Worm (Caenorhabditis elegans) whole organism, L1 larva: ENCODE data around the gene clec-146.

Experiments used
- C16A3.4 ChIP-seq: fragments of 150-350 bp; optimal IDR thresholded peaks from 2 replicates; lab custom pipeline; 2014; ENCODE audit warnings: missing biosample characterization, missing genetic modification characterization
- F16B12.6 ChIP-seq: fragments of 150-350 bp; optimal IDR thresholded peaks from 2 replicates; lab custom pipeline; 2014; ENCODE audit warnings: missing biosample characterization, missing genetic modification characterization
- aly-2 ChIP-seq: fragments of 150-350 bp; optimal IDR thresholded peaks from 2 replicates; lab custom pipeline; 2014; ENCODE audit warnings: missing biosample characterization, missing genetic modification characterization
- ama-1 ChIP-seq: fragments of 150-350 bp; optimal IDR thresholded peaks from 2 replicates; lab custom pipeline; 2014
- blmp-1 ChIP-seq: fragments of 150-350 bp; optimal IDR thresholded peaks from 2 replicates; lab custom pipeline; 2014; ENCODE audit warnings: missing biosample characterization, missing genetic modification characterization
- ceh-8 ChIP-seq: fragments of 200-800 bp; sonication (Bioruptor generic); optimal IDR thresholded peaks from 2 replicates; lab custom pipeline; 2018; ENCODE audit warnings: mild to moderate bottlenecking, missing genetic modification characterization, moderate library complexity, missing compliant biosample characterization
- ceh-82 ChIP-seq, 3 experiments: fragments of 150-350 bp in 1 of 3; sonication (generic microtip) in 2 of 3; optimal IDR thresholded peaks; 2 replicates each; lab custom pipeline; 2014 to 2017; ENCODE audit warnings: missing biosample characterization in 3 of 3, missing genetic modification characterization in 3 of 3
- ceh-88 ChIP-seq: fragments of 200-800 bp; sonication (Bioruptor generic); IDR thresholded peaks from 2 replicates; pipeline ENCODE4 v1.3.6; 2022; ENCODE audit warnings: missing genetic modification characterization, missing compliant biosample characterization
- ceh-90 ChIP-seq: sonication (generic microtip); optimal IDR thresholded peaks from 2 replicates; lab custom pipeline; 2016; ENCODE audit warnings: missing genetic modification characterization, missing compliant biosample characterization
- dsc-1 ChIP-seq: sonication (generic microtip); optimal IDR thresholded peaks from 2 replicates; lab custom pipeline; 2016; ENCODE audit warnings: mild to moderate bottlenecking, missing genetic modification characterization, missing compliant biosample characterization
- efl-1 ChIP-seq, 4 experiments: fragments of 150-350 bp; optimal IDR thresholded peaks in 3 of 4; peaks in 1 of 4; 1 replicate in 1 of 4; 2 replicates in 3 of 4; lab custom pipeline; 2014; ENCODE audit warnings: missing biosample characterization in 2 of 4, missing genetic modification characterization in 2 of 4, missing genetic modification reagents in 2 of 4
- efl-3 ChIP-seq: fragments of 200-800 bp; sonication (Bioruptor generic); optimal IDR thresholded peaks from 2 replicates; lab custom pipeline; 2018; ENCODE audit warnings: mild to moderate bottlenecking, missing genetic modification characterization, missing compliant biosample characterization
- egl-13 ChIP-seq: sonication (generic microtip); optimal IDR thresholded peaks from 2 replicates; lab custom pipeline; 2016; ENCODE audit warnings: missing genotype, missing genetic modification reagents, missing genetic modification characterization, missing compliant biosample characterization
- elt-3 ChIP-seq, 6 experiments: fragments of 150-350 bp in 1 of 6; sonication (generic microtip); optimal IDR thresholded peaks; 2 replicates each; lab custom pipeline; 2017 to 2018; ENCODE audit warnings: missing biosample characterization in 6 of 6, missing genetic modification characterization in 6 of 6, inconsistent platforms in 1 of 6
- fkh-10 ChIP-seq: sonication (generic microtip); optimal IDR thresholded peaks from 2 replicates; lab custom pipeline; 2017; ENCODE audit warnings: missing biosample characterization, missing genetic modification reagents, missing genetic modification characterization
- fkh-8 ChIP-seq: sonication (generic microtip); optimal IDR thresholded peaks from 2 replicates; lab custom pipeline; 2016; ENCODE audit warnings: mild to moderate bottlenecking, missing genetic modification characterization, missing compliant biosample characterization
- grh-1 ChIP-seq: fragments of 200-800 bp; sonication (Bioruptor generic); IDR thresholded peaks from 2 replicates; pipeline ENCODE4 v1.3.6; 2022; ENCODE audit warnings: missing genetic modification reagents, missing genetic modification characterization, missing compliant biosample characterization
- hlh-17 ChIP-seq: fragments of 200-800 bp; sonication (Bioruptor generic); optimal IDR thresholded peaks from 2 replicates; lab custom pipeline; 2018; ENCODE audit warnings: missing genetic modification characterization, mild to moderate bottlenecking, missing compliant biosample characterization, moderate library complexity, borderline replicate concordance
- irx-1 ChIP-seq: sonication (generic microtip); optimal IDR thresholded peaks from 2 replicates; lab custom pipeline; 2016; ENCODE audit warnings: missing genetic modification characterization, missing compliant biosample characterization
- isw-1 ChIP-seq: fragments of 200-800 bp; sonication (Bioruptor generic); IDR thresholded peaks from 2 replicates; pipeline ENCODE4 v1.3.6; 2022; ENCODE audit warnings: missing genetic modification characterization, missing compliant biosample characterization
- jun-1 ChIP-seq: fragments of 150-350 bp; optimal IDR thresholded peaks from 2 replicates; lab custom pipeline; 2014; ENCODE audit warnings: missing biosample characterization, missing genetic modification reagents, missing genetic modification characterization
- lin-13 ChIP-seq: fragments of 150-350 bp; optimal IDR thresholded peaks from 2 replicates; lab custom pipeline; 2014; ENCODE audit warnings: missing biosample characterization, missing genetic modification reagents, missing genetic modification characterization
- lin-14 ChIP-seq: fragments of 200-800 bp; sonication (Bioruptor generic); optimal IDR thresholded peaks from 2 replicates; lab custom pipeline; 2018; ENCODE audit warnings: mild to moderate bottlenecking, missing genetic modification characterization, moderate library complexity, missing compliant biosample characterization
- lin-15B ChIP-seq: fragments of 150-350 bp; sonication (generic microtip); optimal IDR thresholded peaks from 3 replicates; lab custom pipeline; 2014; ENCODE audit warnings: missing biosample characterization, missing genetic modification characterization
- mab-9 ChIP-seq: fragments of 200-800 bp; sonication (Bioruptor generic); IDR thresholded peaks from 2 replicates; pipeline ENCODE4 v1.3.6; 2022; ENCODE audit warnings: missing genetic modification reagents, missing genetic modification characterization, missing compliant biosample characterization
- mdl-1 ChIP-seq, 2 experiments: fragments of 150-350 bp; optimal IDR thresholded peaks; 2 replicates each; lab custom pipeline; 2014 to 2017; ENCODE audit warnings: missing biosample characterization in 2 of 2, missing genetic modification characterization in 2 of 2, inconsistent platforms in 1 of 2
- mep-1 ChIP-seq: fragments of 150-350 bp; optimal IDR thresholded peaks from 2 replicates; lab custom pipeline; 2014; ENCODE audit warnings: missing biosample characterization, missing genetic modification characterization
- nhr-12 ChIP-seq: sonication (generic microtip); optimal IDR thresholded peaks from 2 replicates; lab custom pipeline; 2017; ENCODE audit warnings: missing biosample characterization, missing genetic modification characterization
- nhr-19 ChIP-seq: fragments of 200-800 bp; sonication (Bioruptor generic); conservative IDR thresholded peaks from 2 replicates; pipeline ENCODE4 v1.3.6; 2022; ENCODE audit warnings: missing genetic modification characterization, missing compliant biosample characterization
- nhr-47 ChIP-seq: sonication (generic microtip); optimal IDR thresholded peaks from 2 replicates; lab custom pipeline; 2016; ENCODE audit warnings: mild to moderate bottlenecking, missing genetic modification characterization, moderate library complexity, missing compliant biosample characterization
- nhr-71 ChIP-seq: sonication (generic microtip); optimal IDR thresholded peaks from 2 replicates; lab custom pipeline; 2016; ENCODE audit warnings: mild to moderate bottlenecking, missing genetic modification characterization, moderate library complexity, missing compliant biosample characterization
- nhr-76 ChIP-seq: sonication (generic microtip); optimal IDR thresholded peaks from 2 replicates; lab custom pipeline; 2017; ENCODE audit warnings: missing biosample characterization, missing genetic modification characterization
- nhr-77 ChIP-seq: fragments of 150-350 bp; optimal IDR thresholded peaks from 2 replicates; lab custom pipeline; 2014; ENCODE audit warnings: missing biosample characterization, missing genetic modification characterization
- nhr-84 ChIP-seq: sonication (generic microtip); optimal IDR thresholded peaks from 2 replicates; lab custom pipeline; 2017; ENCODE audit warnings: missing biosample characterization, missing genetic modification characterization
- nhr-85 ChIP-seq: sonication (generic microtip); peaks from one replicate; lab custom pipeline; 2016; ENCODE audit warnings: missing genetic modification characterization, inconsistent platforms, missing compliant biosample characterization
- nhr-90 ChIP-seq: sonication (generic microtip); optimal IDR thresholded peaks from 2 replicates; lab custom pipeline; 2016; ENCODE audit warnings: mild to moderate bottlenecking, missing genetic modification characterization, missing compliant biosample characterization; ENCODE audit not compliant: poor library complexity
- skn-1 ChIP-seq: fragments of 150-350 bp; optimal IDR thresholded peaks from 2 replicates; lab custom pipeline; 2014; ENCODE audit warnings: missing biosample characterization, missing genetic modification characterization
- snpc-4 ChIP-seq: fragments of 150-350 bp; optimal IDR thresholded peaks from 2 replicates; lab custom pipeline; 2014; ENCODE audit warnings: missing biosample characterization, missing genetic modification characterization
- snu-23 ChIP-seq: sonication (generic microtip); optimal IDR thresholded peaks from 2 replicates; lab custom pipeline; 2016; ENCODE audit warnings: missing genetic modification characterization, missing compliant biosample characterization
- sox-4 ChIP-seq: sonication (generic microtip); optimal IDR thresholded peaks from 2 replicates; lab custom pipeline; 2016; ENCODE audit warnings: missing genetic modification characterization, missing compliant biosample characterization
- tbx-2 ChIP-seq: sonication (generic microtip); optimal IDR thresholded peaks from 2 replicates; lab custom pipeline; 2016; ENCODE audit warnings: missing genetic modification characterization, missing compliant biosample characterization
- unc-30 ChIP-seq: sonication (generic microtip); optimal IDR thresholded peaks from 2 replicates; lab custom pipeline; 2017; ENCODE audit warnings: missing biosample characterization, missing genetic modification characterization
- unc-62 ChIP-seq: fragments of 150-350 bp; optimal IDR thresholded peaks from 2 replicates; lab custom pipeline; 2014; ENCODE audit warnings: missing biosample characterization, missing genetic modification reagents, missing genetic modification characterization
- xbp-1 ChIP-seq: sonication (generic microtip); optimal IDR thresholded peaks from 2 replicates; lab custom pipeline; 2016; ENCODE audit warnings: missing genetic modification characterization, missing compliant biosample characterization
- zip-4 ChIP-seq: fragments of 200-800 bp; sonication (Bioruptor generic); optimal IDR thresholded peaks from 2 replicates; lab custom pipeline; 2018; ENCODE audit warnings: mild to moderate bottlenecking, missing genetic modification characterization, moderate library complexity, missing compliant biosample characterization
- ztf-11 ChIP-seq, 2 experiments: sonication (generic microtip); optimal IDR thresholded peaks; 2 replicates each; lab custom pipeline; 2016 to 2017; ENCODE audit warnings: missing genetic modification characterization in 2 of 2, missing biosample characterization in 1 of 2, missing compliant biosample characterization in 1 of 2

The clec-146 gene

DNA sequence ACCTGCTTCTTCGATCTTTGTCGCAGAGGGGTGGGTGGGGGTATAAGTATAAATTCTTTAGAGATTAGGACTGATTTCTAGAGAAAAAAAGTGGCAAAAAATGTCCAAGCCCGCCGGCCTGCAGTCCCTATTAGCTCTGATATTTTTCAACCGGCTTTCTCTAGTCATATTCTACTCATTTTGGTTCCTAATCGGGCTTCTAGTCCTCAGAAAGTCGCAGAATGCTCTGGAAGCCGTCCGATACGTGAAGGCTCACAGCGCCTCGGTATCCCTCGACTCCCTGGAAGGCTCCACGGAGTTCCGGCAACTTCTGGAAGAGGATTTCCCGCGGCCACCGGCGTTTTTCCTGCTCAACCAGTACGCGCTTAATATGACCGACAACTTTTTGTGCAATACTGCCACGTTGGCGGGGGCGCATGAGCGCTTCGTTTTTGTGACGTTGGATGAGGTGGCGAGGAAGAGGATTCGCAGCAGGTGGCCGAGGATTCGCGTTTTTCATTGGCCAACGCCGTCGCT is 7.9 kb downstream of the clec-146 start, which contains the start of gene Y48E1B.8:
Gene Y48E1B.8 (plus strand): TSS at position 51 of the 516 bp plus-strand sequence.
- TF ChIP-seq lin-15B (tag; lab: Kevin White, UChicago) (no peak), nhr-90 (tag; lab: Kevin White, UChicago) (no peak), fkh-10 (GFP tag; lab: Kevin White, UChicago) (no peak), fkh-8 (tag; lab: Kevin White, UChicago) (no peak), nhr-85 (no peak), aly-2 (tag; lab: Kevin White, UChicago) (no peak), dsc-1 (no peak), ceh-82 (tag; optimal IDR thresholded peaks at IDR 0.05; lab: Kevin White, UChicago) (no peak), irx-1 (no peak), nhr-47 (tag; lab: Kevin White, UChicago) (no peak), mep-1 (tag; lab: Kevin White, UChicago) (no peak), lin-14 (GFP tag; lab: Kevin White, UChicago) (no peak), nhr-12 (tag; lab: Kevin White, UChicago) (no peak), nhr-77 (tag; lab: Kevin White, UChicago) (no peak)

DNA sequence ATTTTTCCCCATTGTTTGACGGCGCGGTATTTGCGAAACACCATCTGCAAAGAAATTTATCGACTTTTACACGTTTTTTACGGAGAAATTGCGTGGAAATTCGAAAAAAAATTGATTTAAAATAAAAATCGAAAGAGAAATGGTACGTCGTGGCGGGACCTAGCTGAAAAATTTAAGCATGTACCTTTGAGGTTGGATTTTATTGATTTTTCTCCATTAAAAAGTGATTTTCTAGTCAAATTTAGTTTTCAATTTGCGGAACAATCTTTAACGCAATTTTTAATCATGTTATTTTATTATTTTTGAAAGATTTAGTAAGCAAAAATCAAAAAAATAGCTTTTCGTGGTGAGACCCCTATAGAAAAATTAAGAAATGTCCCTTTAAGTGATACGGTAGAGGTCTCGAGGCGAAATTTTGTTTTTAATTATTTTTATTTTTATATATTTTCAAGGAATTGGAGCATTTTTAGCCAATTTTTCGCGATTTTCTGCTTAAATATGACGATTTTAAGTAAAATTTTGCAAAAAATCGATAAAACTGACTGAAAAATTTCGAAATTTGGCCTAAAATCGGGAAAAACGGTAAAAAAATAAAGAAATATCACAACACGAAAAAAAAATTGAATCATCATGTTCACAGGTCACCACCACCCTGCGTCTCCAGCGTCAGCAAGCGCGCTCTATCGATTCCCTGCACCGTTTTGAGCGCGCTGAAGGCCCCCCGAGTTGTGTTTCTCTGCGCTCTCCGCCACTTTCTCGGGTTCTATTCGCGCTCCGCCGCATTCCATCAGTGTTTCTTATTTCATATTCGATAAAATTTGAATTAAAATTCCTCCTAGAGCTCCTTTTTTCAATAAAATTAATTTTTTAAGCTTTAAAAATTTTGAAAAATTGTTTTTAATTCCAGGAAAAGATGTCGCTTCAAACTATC is 18.3 kb downstream of the clec-146 start, which contains the start of the genes mrpl-37 and lin-38:
Gene mrpl-37 (minus strand): TSS at position 51 of the 931 bp plus-strand sequence.
Gene lin-38 (plus strand): TSS at position 908 of the 931 bp plus-strand sequence.
- TF ChIP-seq irx-1 (no peak), nhr-90 (tag; lab: Kevin White, UChicago) (peak; percentile 9), lin-14 (GFP tag; lab: Kevin White, UChicago) (no peak), ceh-90 (no peak), fkh-10 (GFP tag; lab: Kevin White, UChicago) (no peak), elt-3 (tag; optimal IDR thresholded peaks at IDR 0.05; lab: Kevin White, UChicago) (peak in 1 of 6 experiments; percentile 27), nhr-84 (no peak), snu-23 (peak; percentile 78), fkh-8 (tag; lab: Kevin White, UChicago) (peak; percentile 75), lin-13 (GFP tag; lab: Kevin White, UChicago) (peak; percentile 65), skn-1 (tag; lab: Kevin White, UChicago) (peak; percentile 84), unc-62 (GFP tag; lab: Kevin White, UChicago) (no peak), ceh-88 (GFP tag; lab: Robert Waterston, UW) (peak; percentile 38; the same call in 1 of the 2 replicates), hlh-17 (no peak), unc-30 (tag; lab: Kevin White, UChicago) (no peak), nhr-76 (tag; lab: Kevin White, UChicago) (no peak), efl-1 (optimal IDR thresholded peaks at IDR 0.05; lab: Kevin White, UChicago) (peak; percentile 75 to 87), efl-1 (GFP tag; optimal IDR thresholded peaks at IDR 0.05 in 1 of 2; lab: Kevin White, UChicago) (peak; percentile 75 to 95), isw-1 (GFP tag; lab: Robert Waterston, UW) (peak; percentile 32; the same call in 1 of the 2 replicates), C16A3.4 (tag; lab: Kevin White, UChicago) (peak; percentile 78), F16B12.6 (tag; lab: Kevin White, UChicago) (peak; percentile 63), ztf-11 (tag; optimal IDR thresholded peaks at IDR 0.05; lab: Kevin White, UChicago) (no peak), ceh-82 (tag; optimal IDR thresholded peaks at IDR 0.05; lab: Kevin White, UChicago) (peak in 2 of 3 experiments; percentile 10 to 81), efl-3 (no peak), egl-13 (tag; lab: Kevin White, UChicago) (peak; percentile 35), lin-15B (tag; lab: Kevin White, UChicago) (peak; percentile 97), jun-1 (peak; percentile 28), dsc-1 (no peak), ceh-8 (GFP tag; lab: Kevin White, UChicago) (no peak), zip-4 (GFP tag; lab: Kevin White, UChicago) (no peak), xbp-1 (peak; percentile 54), nhr-19 (peak; percentile 53), blmp-1 (tag; lab: Kevin White, UChicago) (peak; percentile 23), mdl-1 (tag; optimal IDR thresholded peaks at IDR 0.05; lab: Kevin White, UChicago) (peak in 1 of 2 experiments; percentile 49), ama-1 (lab: Kevin White, UChicago) (no peak), nhr-77 (tag; lab: Kevin White, UChicago) (peak; percentile 91), mab-9 (GFP tag; lab: Robert Waterston, UW) (no peak), tbx-2 (peak; percentile 54), sox-4 (tag; lab: Kevin White, UChicago) (no peak), grh-1 (GFP tag; lab: Robert Waterston, UW) (no peak), snpc-4 (tag; lab: Kevin White, UChicago) (peak; percentile 48), nhr-12 (tag; lab: Kevin White, UChicago) (no peak), nhr-71 (tag; lab: Kevin White, UChicago) (no peak)
